Worm (Caenorhabditis elegans) whole organism, midembryonic: ENCODE measurements around the gene nlt-1.

Experiments used
- T22C8.4 ChIP-seq: fragments of 200-800 bp; sonication (Bioruptor generic); IDR thresholded peaks from 2 replicates; pipeline ENCODE4 v1.3.6; 2022; ENCODE audit warnings: missing genetic modification characterization, missing compliant biosample characterization
- ref-1 ChIP-seq: fragments of 200-800 bp; sonication (Bioruptor generic); conservative IDR thresholded peaks from 2 replicates; pipeline ENCODE4 v1.3.6; 2022; ENCODE audit warnings: missing genetic modification reagents, missing genetic modification characterization, missing compliant biosample characterization

- TF ChIP-seq ref-1 (GFP tag; lab: Robert Waterston, UW), result no peak
- TF ChIP-seq T22C8.4 (GFP tag; lab: Robert Waterston, UW), result no peak
Measured at ce11 chrII:9967999-9968706, 32.8 kb downstream of the nlt-1 start, which contains the start of the genes R53.4 and psf-1.
